Worm (Caenorhabditis elegans) whole organism, L1 larva: ENCODE data around the gene W02H3.1.

Source experiments
- alr-1 ChIP-seq: fragments of 200-800 bp; sonication (Bioruptor generic); optimal IDR thresholded peaks from 2 replicates; lab custom pipeline; 2018; ENCODE audit warnings: borderline replicate concordance, mild to moderate bottlenecking, missing genetic modification characterization, missing compliant biosample characterization
- egl-13 ChIP-seq: sonication (generic microtip); optimal IDR thresholded peaks from 2 replicates; lab custom pipeline; 2016; ENCODE audit warnings: missing genotype, missing genetic modification reagents, missing genetic modification characterization, missing compliant biosample characterization
- jun-1 ChIP-seq: fragments of 150-350 bp; optimal IDR thresholded peaks from 2 replicates; lab custom pipeline; 2014; ENCODE audit warnings: missing biosample characterization, missing genetic modification reagents, missing genetic modification characterization
- lin-13 ChIP-seq: fragments of 150-350 bp; optimal IDR thresholded peaks from 2 replicates; lab custom pipeline; 2014; ENCODE audit warnings: missing biosample characterization, missing genetic modification reagents, missing genetic modification characterization
- nhr-11 ChIP-seq: fragments of 150-350 bp; optimal IDR thresholded peaks from 2 replicates; lab custom pipeline; 2014; ENCODE audit warnings: missing biosample characterization, missing genetic modification characterization
- nhr-84 ChIP-seq: sonication (generic microtip); optimal IDR thresholded peaks from 2 replicates; lab custom pipeline; 2017; ENCODE audit warnings: missing biosample characterization, missing genetic modification characterization
- unc-62 ChIP-seq: fragments of 150-350 bp; optimal IDR thresholded peaks from 2 replicates; lab custom pipeline; 2014; ENCODE audit warnings: missing biosample characterization, missing genetic modification reagents, missing genetic modification characterization

ce11 chrX:11085162-11085561 is 20.1 kb downstream of the W02H3.1 start, which contains the start of gene W04G3.7:
- TF ChIP-seq nhr-11 (no peak), alr-1 (tag; lab: Kevin White, UChicago) (no peak), nhr-84 (tag; lab: Kevin White, UChicago) (no peak), unc-62 (GFP tag; lab: Kevin White, UChicago) (no peak), jun-1 (no peak), lin-13 (GFP tag; lab: Kevin White, UChicago) (no peak), egl-13 (tag; lab: Kevin White, UChicago) (no peak)
